Worm (Caenorhabditis elegans) whole organism, L3 larva: ENCODE data around the gene chil-7.

ENCODE experiments used
- R02D3.7 ChIP-seq: fragments of 150-350 bp; optimal IDR thresholded peaks from 2 replicates; lab custom pipeline; 2014; ENCODE audit warnings: missing biosample characterization, missing genetic modification characterization
- aly-2 ChIP-seq: fragments of 150-350 bp; optimal IDR thresholded peaks from 2 replicates; lab custom pipeline; 2014; ENCODE audit warnings: missing biosample characterization, missing genetic modification characterization
- ceh-82 ChIP-seq: fragments of 150-350 bp; optimal IDR thresholded peaks from 2 replicates; lab custom pipeline; 2014; ENCODE audit warnings: missing biosample characterization, missing genetic modification characterization
- daf-12 ChIP-seq: fragments of 150-350 bp; optimal IDR thresholded peaks from 2 replicates; lab custom pipeline; 2014; ENCODE audit warnings: missing biosample characterization, missing genetic modification reagents, missing genetic modification characterization
- egl-27 ChIP-seq: sonication (generic microtip); optimal IDR thresholded peaks from 4 replicates; lab custom pipeline; 2017; ENCODE audit warnings: missing biosample characterization, missing genetic modification reagents, missing genetic modification characterization
- egl-5 ChIP-seq: fragments of 150-350 bp; optimal IDR thresholded peaks from 2 replicates; lab custom pipeline; 2017; ENCODE audit warnings: missing biosample characterization, missing genetic modification reagents, missing genetic modification characterization, inconsistent platforms
- elt-1 ChIP-seq: fragments of 150-350 bp; optimal IDR thresholded peaks from 2 replicates; lab custom pipeline; 2014; ENCODE audit warnings: missing biosample characterization, missing genetic modification characterization
- elt-2 ChIP-seq: sonication (generic microtip); optimal IDR thresholded peaks from 2 replicates; lab custom pipeline; 2016; ENCODE audit warnings: missing genetic modification reagents, mild to moderate bottlenecking, missing genetic modification characterization, missing compliant biosample characterization
- elt-3 ChIP-seq, 3 experiments: fragments of 150-350 bp in 1 of 3; sonication (generic microtip) in 2 of 3; optimal IDR thresholded peaks; 2 replicates in 2 of 3; 4 replicates in 1 of 3; lab custom pipeline; 2014 to 2017; ENCODE audit warnings: missing biosample characterization in 3 of 3, missing genetic modification characterization in 3 of 3
- eor-1 ChIP-seq, 2 experiments: fragments of 150-350 bp; optimal IDR thresholded peaks; 2 replicates each; lab custom pipeline; 2014 to 2018; ENCODE audit warnings: missing biosample characterization in 2 of 2, missing genetic modification characterization in 2 of 2
- fkh-10 ChIP-seq: sonication (generic microtip); optimal IDR thresholded peaks from 2 replicates; lab custom pipeline; 2017; ENCODE audit warnings: missing biosample characterization, missing genetic modification reagents, missing genetic modification characterization
- fos-1 ChIP-seq: fragments of 150-350 bp; optimal IDR thresholded peaks from 2 replicates; lab custom pipeline; 2014; ENCODE audit warnings: missing biosample characterization, missing genetic modification characterization
- hmg-11 ChIP-seq: sonication (generic microtip); optimal IDR thresholded peaks from 2 replicates; lab custom pipeline; 2016; ENCODE audit warnings: missing genetic modification characterization, missing compliant biosample characterization
- jun-1 ChIP-seq: fragments of 150-350 bp; optimal IDR thresholded peaks from 2 replicates; lab custom pipeline; 2014; ENCODE audit warnings: missing biosample characterization, missing genetic modification reagents, missing genetic modification characterization
- lin-39 ChIP-seq: fragments of 150-350 bp; optimal IDR thresholded peaks from 2 replicates; lab custom pipeline; 2018; ENCODE audit warnings: missing biosample characterization, missing genetic modification reagents, missing genetic modification characterization
- lsy-12 ChIP-seq: sonication (generic microtip); optimal IDR thresholded peaks from 2 replicates; lab custom pipeline; 2016; ENCODE audit warnings: mild to moderate bottlenecking, missing genetic modification characterization, missing compliant biosample characterization
- mdl-1 ChIP-seq: fragments of 150-350 bp; optimal IDR thresholded peaks from 2 replicates; lab custom pipeline; 2014; ENCODE audit warnings: missing biosample characterization, missing genetic modification characterization
- nfya-1 ChIP-seq: sonication (generic microtip); optimal IDR thresholded peaks from 2 replicates; lab custom pipeline; 2017; ENCODE audit warnings: missing genetic modification characterization, mild to moderate bottlenecking, missing compliant biosample characterization, antibody characterized with exemption, moderate library complexity; ENCODE audit not compliant: insufficient read depth
- nhr-11 ChIP-seq: fragments of 150-350 bp; optimal IDR thresholded peaks from 2 replicates; lab custom pipeline; 2014; ENCODE audit warnings: missing biosample characterization, missing genetic modification characterization
- nhr-23 ChIP-seq: fragments of 150-350 bp; optimal IDR thresholded peaks from 2 replicates; lab custom pipeline; 2014; ENCODE audit warnings: missing biosample characterization, missing genetic modification reagents, missing genetic modification characterization
- nhr-25 ChIP-seq: sonication (generic microtip); optimal IDR thresholded peaks from 2 replicates; lab custom pipeline; 2017; ENCODE audit warnings: missing biosample characterization, missing genetic modification characterization
- nhr-28 ChIP-seq: fragments of 150-350 bp; optimal IDR thresholded peaks from 2 replicates; lab custom pipeline; 2014; ENCODE audit warnings: missing biosample characterization, missing genetic modification characterization
- nhr-77 ChIP-seq: fragments of 150-350 bp; optimal IDR thresholded peaks from 2 replicates; lab custom pipeline; 2014; ENCODE audit warnings: missing biosample characterization, missing genetic modification characterization
- pqm-1 ChIP-seq: fragments of 150-350 bp; optimal IDR thresholded peaks from 2 replicates; lab custom pipeline; 2017; ENCODE audit warnings: missing biosample characterization, missing genetic modification characterization, inconsistent platforms
- sea-2 ChIP-seq: fragments of 150-350 bp; sonication (generic microtip); optimal IDR thresholded peaks from 4 replicates; lab custom pipeline; 2014; ENCODE audit warnings: missing biosample characterization, missing genetic modification reagents, missing genetic modification characterization
- skn-1 ChIP-seq: fragments of 150-350 bp; optimal IDR thresholded peaks from 2 replicates; lab custom pipeline; 2014; ENCODE audit warnings: missing biosample characterization, missing genetic modification characterization
- snpc-4 ChIP-seq: fragments of 150-350 bp; optimal IDR thresholded peaks from 2 replicates; lab custom pipeline; 2014; ENCODE audit warnings: missing biosample characterization, missing genetic modification characterization
- tbx-2 ChIP-seq: sonication (generic microtip); optimal IDR thresholded peaks from 2 replicates; lab custom pipeline; 2016; ENCODE audit warnings: mild to moderate bottlenecking, missing genetic modification characterization, missing compliant biosample characterization
- unc-39 ChIP-seq: sonication (generic microtip); optimal IDR thresholded peaks from 4 replicates; lab custom pipeline; 2017; ENCODE audit warnings: missing biosample characterization, missing genetic modification characterization
- unc-62 ChIP-seq: fragments of 150-350 bp; sonication (generic microtip); optimal IDR thresholded peaks from 4 replicates; lab custom pipeline; 2014; ENCODE audit warnings: missing biosample characterization, missing genetic modification reagents, missing genetic modification characterization
- zag-1 ChIP-seq: fragments of 150-350 bp; optimal IDR thresholded peaks from 2 replicates; lab custom pipeline; 2014; ENCODE audit warnings: missing biosample characterization, missing genetic modification characterization

chil-7 gene

ce11 chrII:9904459-9904858 lies 33.5 kb upstream of the chil-7 start:
- TF ChIP-seq ceh-82 (tag; lab: Kevin White, UChicago) (no peak), nhr-23 (tag; lab: Kevin White, UChicago) (no peak), eor-1 (tag; optimal IDR thresholded peaks at IDR 0.05; lab: Kevin White, UChicago) (no peak), nfya-1 (tag; lab: Kevin White, UChicago) (no peak), daf-12 (tag; lab: Kevin White, UChicago) (no peak), fkh-10 (GFP tag; lab: Kevin White, UChicago) (no peak), fos-1 (tag; lab: Kevin White, UChicago) (no peak), elt-3 (tag; optimal IDR thresholded peaks at IDR 0.05; lab: Kevin White, UChicago) (no peak), unc-39 (no peak), nhr-25 (no peak), nhr-11 (tag; lab: Kevin White, UChicago) (no peak), nhr-28 (no peak), mdl-1 (no peak), R02D3.7 (tag; lab: Kevin White, UChicago) (no peak), aly-2 (tag; lab: Kevin White, UChicago) (no peak)
- TF ChIP-seq, all 47 proteins: peak for 0

ce11 chrII:9900276-9900675 lies 29.3 kb upstream of the chil-7 start, which contains the start of gene unc-4:
TSS of gene unc-4 (minus strand) at chrII:9900376.
- TF ChIP-seq elt-1 (tag; lab: Kevin White, UChicago) (peak; percentile 4), snpc-4 (tag; lab: Kevin White, UChicago) (no peak), daf-12 (tag; lab: Kevin White, UChicago) (no peak), lin-39 (tag; lab: Kevin White, UChicago) (no peak)

ce11 chrII:9898744-9899143 lies 27.8 kb upstream of the chil-7 start:
- no peak for TF ChIP-seq egl-5 (tag; lab: Kevin White, UChicago)
- TF ChIP-seq nhr-77: no peak
- TF ChIP-seq zag-1 (tag; lab: Kevin White, UChicago): no peak
- no peak for TF ChIP-seq eor-1 (tag; optimal IDR thresholded peaks at IDR 0.05; lab: Kevin White, UChicago)
- no peak for TF ChIP-seq jun-1 (tag; lab: Kevin White, UChicago)
- no peak for TF ChIP-seq aly-2 (tag; lab: Kevin White, UChicago)
- TF ChIP-seq elt-1 (tag; lab: Kevin White, UChicago): no peak
- no peak for TF ChIP-seq snpc-4 (tag; lab: Kevin White, UChicago)
- TF ChIP-seq skn-1 (tag; lab: Kevin White, UChicago): no peak
- no peak for TF ChIP-seq egl-27

ce11 chrII:9895173-9895572 lies 24.2 kb upstream of the chil-7 start:
- TF ChIP-seq daf-12 (tag; lab: Kevin White, UChicago) (no peak), snpc-4 (tag; lab: Kevin White, UChicago) (no peak), hmg-11 (tag; lab: Kevin White, UChicago) (no peak), nhr-23 (tag; lab: Kevin White, UChicago) (no peak), lsy-12 (tag; lab: Kevin White, UChicago) (no peak), unc-62 (GFP tag; lab: Kevin White, UChicago) (no peak), pqm-1 (peak; percentile 58), aly-2 (tag; lab: Kevin White, UChicago) (no peak), sea-2 (GFP tag; lab: Kevin White, UChicago) (no peak), elt-2 (tag; lab: Kevin White, UChicago) (peak; percentile 72), nfya-1 (tag; lab: Kevin White, UChicago) (no peak)
- TF ChIP-seq, all 47 proteins: peak for 2

- TF ChIP-seq hmg-11 (tag; lab: Kevin White, UChicago): no peak
- no peak for TF ChIP-seq sea-2 (GFP tag; lab: Kevin White, UChicago)
- no peak for TF ChIP-seq R02D3.7 (tag; lab: Kevin White, UChicago)
- TF ChIP-seq tbx-2 (tag; lab: Kevin White, UChicago): no peak
- no peak for TF ChIP-seq elt-2 (tag; lab: Kevin White, UChicago)
- TF ChIP-seq elt-1 (tag; lab: Kevin White, UChicago): no peak
- TF ChIP-seq nhr-23 (tag; lab: Kevin White, UChicago): no peak
Observed at ce11 chrII:9894435-9894834, 23.5 kb upstream of the chil-7 start, which contains the start of gene F26C11.1. TSS of gene F26C11.1 (plus strand) at chrII:9894735.
